Fruit fly (Drosophila melanogaster): ENCODE data around the gene ymp.

The ymp gene

DNA sequence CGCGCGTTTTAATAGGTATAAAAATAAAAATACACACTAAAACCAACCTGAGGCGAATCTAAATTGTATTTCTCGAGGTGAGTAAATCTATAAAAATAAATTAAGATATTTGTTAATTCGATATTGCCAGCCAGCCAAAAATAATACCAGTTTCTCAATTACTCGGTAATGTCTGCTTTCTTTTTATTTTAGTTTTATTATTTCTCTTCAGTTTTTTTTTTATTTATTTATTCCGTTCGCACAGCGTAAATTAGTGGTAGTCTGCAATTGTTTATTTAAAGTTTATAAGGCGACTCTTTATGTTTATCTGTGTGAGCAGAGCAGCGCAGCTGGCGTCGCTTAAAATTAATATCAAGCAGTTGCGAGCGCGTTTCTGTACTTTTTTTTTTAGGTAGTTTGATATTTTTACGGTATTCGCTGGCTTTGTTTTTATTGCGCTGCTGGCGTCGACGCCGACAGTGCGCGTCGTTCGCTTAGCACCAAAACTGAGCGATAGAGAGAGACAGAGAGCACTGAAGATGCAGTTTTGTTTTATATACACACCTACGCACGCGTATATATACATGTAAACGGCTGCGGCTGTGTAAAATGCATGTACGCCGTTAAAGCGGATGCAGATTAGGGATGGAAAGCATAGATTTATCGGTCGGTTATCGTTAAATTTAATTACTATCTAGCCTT lies 38.8 kb upstream of the ymp start (continued):
- peak; percentile 49 for TF ChIP-seq trem (tag; optimal IDR thresholded peaks at IDR 0.05)
- no peak for TF ChIP-seq Mad (GFP tag; optimal IDR thresholded peaks at IDR 0.05)
- TF ChIP-seq aop (GFP tag; IDR thresholded peaks at IDR 0.05), result no peak
- no peak for TF ChIP-seq disco-r (GFP tag; optimal IDR thresholded peaks at IDR 0.05)
- TF ChIP-seq ara (GFP tag; IDR thresholded peaks at IDR 0.05), result peak; percentile 45; the same call in 1 of the 2 replicates
- peak; percentile 19 for TF ChIP-seq CG17359 (tag; optimal IDR thresholded peaks at IDR 0.05)
- TF ChIP-seq CTCF (GFP tag; optimal IDR thresholded peaks at IDR 0.05), result peak; percentile 63
- peak; percentile 65 for TF ChIP-seq chm (GFP tag; IDR thresholded peaks at IDR 0.05)
- no peak for TF ChIP-seq CG4730 (GFP tag; IDR thresholded peaks at IDR 0.05)
- TF ChIP-seq MBD-R2 (GFP tag; IDR thresholded peaks at IDR 0.05), result peak; percentile 44; the same call in 1 of the 2 replicates
- no peak for TF ChIP-seq hkb (optimal IDR thresholded peaks at IDR 0.05)
- TF ChIP-seq hkb (GFP tag; IDR thresholded peaks at IDR 0.05), result peak; percentile 12; the same call in 1 of the 2 replicates
- peak; percentile 67 for TF ChIP-seq vnd (GFP tag; IDR thresholded peaks at IDR 0.05; ENCODE audit: partially characterized antibody)
- peak; percentile 92 for TF ChIP-seq bbx (GFP tag; IDR thresholded peaks at IDR 0.05; ENCODE audit: partially characterized antibody)
- peak; percentile 52 for TF ChIP-seq CG33557 (GFP tag; optimal IDR thresholded peaks at IDR 0.05)
- peak; percentile 98 for TF ChIP-seq oc (tag; optimal IDR thresholded peaks at IDR 0.05)
- TF ChIP-seq ci (GFP tag; IDR thresholded peaks at IDR 0.05), result peak; percentile 82
- 0 out of 2 replicates have a peak, but pooled peaks have one; percentile 28 for TF ChIP-seq CG10321 (GFP tag; IDR thresholded peaks at IDR 0.05)
- TF ChIP-seq mld (GFP tag; IDR thresholded peaks at IDR 0.05; ENCODE audit: partially characterized antibody), result peak; percentile 89
- peak; percentile 12 for TF ChIP-seq PHDP (tag; optimal IDR thresholded peaks at IDR 0.05)
- TF ChIP-seq CG8290 (GFP tag; optimal IDR thresholded peaks at IDR 0.05), result peak; percentile 97
- TF ChIP-seq CG8290 (tag; optimal IDR thresholded peaks at IDR 0.05), result peak; percentile 65 to 98
- 0 out of 3 replicates have a peak, but pooled peaks have one; percentile 55 for TF ChIP-seq CG2199 (GFP tag; IDR thresholded peaks at IDR 0.05)
- TF ChIP-seq gce (GFP tag; IDR thresholded peaks at IDR 0.05), result peak; percentile 16; the same call in 1 of the 3 replicates
- peak; percentile 89 for TF ChIP-seq sqz (GFP tag; optimal IDR thresholded peaks at IDR 0.05)
- TF ChIP-seq Trl (optimal IDR thresholded peaks at IDR 0.05), result no peak
- peak; percentile 51 for TF ChIP-seq Trl (GFP tag; optimal IDR thresholded peaks at IDR 0.05)
- peak; percentile 98 for TF ChIP-seq Adf1 (GFP tag; IDR thresholded peaks at IDR 0.05)
- no peak for TF ChIP-seq fu2 (GFP tag; optimal IDR thresholded peaks at IDR 0.05)
- no peak for TF ChIP-seq CG13894 (tag; optimal IDR thresholded peaks at IDR 0.05)
- TF ChIP-seq twi (tag; optimal IDR thresholded peaks at IDR 0.05), result no peak
- TF ChIP-seq CG12744 (GFP tag; optimal IDR thresholded peaks at IDR 0.05), result no peak
- TF ChIP-seq CG9817 (tag; optimal IDR thresholded peaks at IDR 0.05), result no peak
- no peak for TF ChIP-seq CG2202 (tag; optimal IDR thresholded peaks at IDR 0.05)
- peak; percentile 19 for TF ChIP-seq CG15269 (tag; optimal IDR thresholded peaks at IDR 0.05)
- TF ChIP-seq CG18476 (GFP tag; optimal IDR thresholded peaks at IDR 0.05), result no peak
- no peak for TF ChIP-seq CkIIα-i1 (GFP tag; IDR thresholded peaks at IDR 0.05)
- no peak for TF ChIP-seq CG12391 (tag; optimal IDR thresholded peaks at IDR 0.05)
- no peak for TF ChIP-seq salm (tag; optimal IDR thresholded peaks at IDR 0.05)
- TF ChIP-seq NfI (GFP tag; optimal IDR thresholded peaks at IDR 0.05), result peak; percentile 20
- TF ChIP-seq Med (GFP tag), result peak; percentile 82
- peak; percentile 22 for TF ChIP-seq CG6765 (GFP tag; optimal IDR thresholded peaks at IDR 0.05)
- TF ChIP-seq Dfd (GFP tag; optimal IDR thresholded peaks at IDR 0.05), result no peak
- TF ChIP-seq lola (GFP tag; optimal IDR thresholded peaks at IDR 0.05), result no peak
- TF ChIP-seq CG12219 (GFP tag; optimal IDR thresholded peaks at IDR 0.05), result peak; percentile 20
- TF ChIP-seq lbe (GFP tag; optimal IDR thresholded peaks at IDR 0.05), result no peak
- peak; percentile 49; the same call in 1 of the 3 replicates for TF ChIP-seq Dbx (GFP tag; IDR thresholded peaks at IDR 0.05)
- no peak for TF ChIP-seq Ptx1 (GFP tag; IDR thresholded peaks at IDR 0.05)
- peak; percentile 91; the same call in 1 of the 2 replicates for TF ChIP-seq ato (GFP tag; IDR thresholded peaks at IDR 0.05; ENCODE audit: partially characterized antibody)
- peak; percentile 96 for TF ChIP-seq CG6791 (GFP tag; IDR thresholded peaks at IDR 0.05; ENCODE audit: partially characterized antibody)
- TF ChIP-seq CG8944 (GFP tag; optimal IDR thresholded peaks at IDR 0.05), result no peak

Measured in whole organism, embryonic.